Worm (Caenorhabditis elegans) whole organism, midembryonic: Measurements from ENCODE around the gene ZC155.2.

Experiments
- T22C8.4 ChIP-seq: fragments of 200-800 bp; sonication (Bioruptor generic); IDR thresholded peaks from 2 replicates; pipeline ENCODE4 v1.3.6; 2022; ENCODE audit warnings: missing genetic modification characterization, missing compliant biosample characterization
- cog-1 ChIP-seq: sonication (generic microtip); optimal IDR thresholded peaks from 2 replicates; lab custom pipeline; 2016; ENCODE audit warnings: missing genetic modification characterization, missing compliant biosample characterization
- flt-1 ChIP-seq: fragments of 200-800 bp; sonication (Bioruptor generic); IDR thresholded peaks from 2 replicates; pipeline ENCODE4 v1.3.6; 2022; ENCODE audit warnings: missing genetic modification characterization, missing compliant biosample characterization
- klf-2 ChIP-seq: fragments of 200-800 bp; sonication (Bioruptor generic); conservative IDR thresholded peaks from 2 replicates; pipeline ENCODE4 v1.3.6; 2022; ENCODE audit warnings: missing genetic modification reagents, missing genetic modification characterization, missing compliant biosample characterization
- med-1 ChIP-seq: sonication (generic microtip); optimal IDR thresholded peaks from 2 replicates; lab custom pipeline; 2017; ENCODE audit warnings: missing genetic modification characterization, mild to moderate bottlenecking, missing compliant biosample characterization, antibody characterized with exemption, missing genetic modification reagents; ENCODE audit not compliant: insufficient read depth
- ref-1 ChIP-seq: fragments of 200-800 bp; sonication (Bioruptor generic); conservative IDR thresholded peaks from 2 replicates; pipeline ENCODE4 v1.3.6; 2022; ENCODE audit warnings: missing genetic modification reagents, missing genetic modification characterization, missing compliant biosample characterization
- tab-1 ChIP-seq: fragments of 200-800 bp; sonication (Bioruptor generic); IDR thresholded peaks from 2 replicates; pipeline ENCODE4 v1.3.6; 2022; ENCODE audit warnings: missing genetic modification characterization, missing compliant biosample characterization
- ztf-23 ChIP-seq: fragments of 200-800 bp; sonication (Bioruptor generic); IDR thresholded peaks from 2 replicates; pipeline ENCODE4 v1.3.6; 2022; ENCODE audit warnings: missing genetic modification reagents, missing genetic modification characterization, missing compliant biosample characterization
- ztf-29 ChIP-seq: fragments of 200-800 bp; sonication (Bioruptor generic); IDR thresholded peaks from 2 replicates; pipeline ENCODE4 v1.3.6; 2022; ENCODE audit warnings: missing genetic modification reagents, missing genetic modification characterization, missing compliant biosample characterization

Gene ZC155.2

ce11 chrIII:5183372-5183771 lies 35.4 kb upstream of the ZC155.2 start:
- TF ChIP-seq klf-2 (no peak), T22C8.4 (GFP tag; lab: Robert Waterston, UW) (no peak)

DNA sequence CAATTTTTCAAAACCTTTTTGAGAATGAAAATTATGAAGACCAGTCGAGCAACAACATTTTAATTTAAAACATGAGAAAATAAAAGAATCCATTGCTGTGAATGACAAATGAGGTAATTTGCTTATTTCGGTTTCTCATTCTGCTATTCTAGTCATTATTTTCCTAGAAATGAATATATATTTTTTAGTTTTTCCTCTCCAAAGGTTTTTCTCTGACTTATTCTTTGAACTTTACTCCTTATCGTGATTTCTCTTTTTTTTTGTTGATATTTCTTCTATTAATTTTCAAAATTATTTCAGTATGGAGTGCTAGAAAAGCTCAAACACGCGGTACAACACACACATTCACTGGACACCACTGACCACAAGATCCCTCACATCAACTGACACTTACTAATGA lies 33.2 kb upstream of the ZC155.2 start, which contains the start of gene pup-2:
Gene pup-2 (plus strand): TSS at position 301 of the 400 bp plus-strand sequence.
- TF ChIP-seq klf-2 (no peak), ztf-29 (GFP tag; lab: Robert Waterston, UW) (no peak), cog-1 (no peak), ref-1 (no peak), T22C8.4 (GFP tag; lab: Robert Waterston, UW) (no peak), med-1 (no peak), tab-1 (GFP tag; lab: Robert Waterston, UW) (no peak), flt-1 (GFP tag; lab: Robert Waterston, UW) (no peak), ztf-23 (no peak)

ce11 chrIII:5188426-5188825 lies 30.4 kb upstream of the ZC155.2 start, which contains the start of gene K10D2.8:
K10D2.8 (plus strand) TSS chrIII:5188726.
- no peak for TF ChIP-seq flt-1 (GFP tag; lab: Robert Waterston, UW)
- TF ChIP-seq ref-1: no peak
- TF ChIP-seq ztf-23: no peak
- TF ChIP-seq cog-1: no peak
- no peak for TF ChIP-seq ztf-29 (GFP tag; lab: Robert Waterston, UW)
- TF ChIP-seq med-1: no peak
- no peak for TF ChIP-seq T22C8.4 (GFP tag; lab: Robert Waterston, UW)
- TF ChIP-seq klf-2: no peak
- TF ChIP-seq tab-1 (GFP tag; lab: Robert Waterston, UW): no peak

DNA sequence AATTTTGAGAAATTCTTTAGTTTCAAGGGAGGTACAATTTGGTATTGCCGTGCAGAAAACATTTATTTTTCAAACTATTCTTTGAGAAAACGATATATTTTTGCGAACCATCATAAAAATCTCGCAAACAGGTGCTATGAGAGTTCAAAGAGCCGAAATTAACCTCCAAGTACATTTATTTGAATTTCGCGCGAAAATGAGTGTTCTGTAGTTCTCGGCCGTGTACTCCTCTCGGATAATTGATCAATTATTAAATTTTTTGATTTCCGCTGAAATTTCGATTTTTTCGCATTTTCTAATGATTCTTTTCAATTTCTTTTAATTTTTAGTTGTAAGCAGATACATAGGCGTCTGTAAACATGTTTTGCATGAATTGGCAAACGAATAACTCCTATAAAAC lies 28.6 kb upstream of the ZC155.2 start:
- TF ChIP-seq flt-1 (GFP tag; lab: Robert Waterston, UW): peak; percentile 37; the same call in 1 of the 2 replicates
- TF ChIP-seq ztf-23: no peak
- no peak for TF ChIP-seq tab-1 (GFP tag; lab: Robert Waterston, UW)
- no peak for TF ChIP-seq ref-1

DNA sequence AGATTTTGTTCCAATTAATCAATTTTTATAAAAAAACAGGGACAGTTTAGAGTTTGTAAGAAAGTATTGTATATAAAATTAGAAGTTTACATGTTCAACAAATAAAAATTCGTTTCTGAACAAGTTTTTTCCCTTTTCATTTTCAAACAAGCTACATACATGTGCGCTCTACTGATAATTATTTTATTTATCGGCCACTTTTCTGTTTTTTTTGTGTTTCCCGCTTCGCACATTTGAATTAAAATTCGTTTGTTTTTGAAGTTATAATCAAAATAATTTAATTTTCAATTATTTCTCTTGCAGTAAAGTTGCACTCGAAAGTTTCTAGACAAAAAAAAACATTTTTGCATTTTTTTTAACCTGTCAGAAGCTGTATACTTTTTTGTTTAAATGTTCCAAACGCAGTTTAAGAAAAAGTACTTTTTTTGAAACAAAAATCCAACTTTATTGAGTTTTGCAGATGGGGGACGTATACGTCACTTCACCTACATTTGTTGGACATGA lies 28.1 kb upstream of the ZC155.2 start, which contains the start of gene hira-1:
Gene hira-1 (plus strand): TSS at position 454 of the 504 bp plus-strand sequence.
- no peak for TF ChIP-seq ref-1
- no peak for TF ChIP-seq cog-1
- TF ChIP-seq T22C8.4 (GFP tag; lab: Robert Waterston, UW): no peak
- TF ChIP-seq klf-2: no peak
- TF ChIP-seq tab-1 (GFP tag; lab: Robert Waterston, UW): no peak
- no peak for TF ChIP-seq ztf-29 (GFP tag; lab: Robert Waterston, UW)
- no peak for TF ChIP-seq med-1
- no peak for TF ChIP-seq flt-1 (GFP tag; lab: Robert Waterston, UW)
- TF ChIP-seq ztf-23: no peak

DNA sequence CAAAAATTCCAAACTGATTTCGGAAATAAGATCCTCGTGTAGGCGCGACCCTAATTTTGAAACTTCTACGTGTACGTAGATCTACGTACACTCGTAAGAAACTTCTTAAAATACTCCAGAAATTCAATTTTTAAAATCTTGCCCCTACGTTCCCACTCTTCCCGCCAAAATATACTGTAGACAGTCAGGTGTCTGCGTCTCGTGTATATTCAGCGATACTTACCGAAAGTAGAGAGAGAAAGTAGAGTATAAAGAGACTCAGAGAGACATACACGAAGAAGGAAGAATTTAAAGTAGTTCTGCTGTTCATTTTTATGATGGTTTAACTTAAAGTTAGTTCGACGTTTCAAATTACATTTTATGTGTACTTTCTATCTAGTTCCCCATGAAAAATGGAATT lies 25.5 kb upstream of the ZC155.2 start:
- TF ChIP-seq ztf-23: no peak
- TF ChIP-seq med-1: no peak
- no peak for TF ChIP-seq klf-2
- TF ChIP-seq flt-1 (GFP tag; lab: Robert Waterston, UW): no peak
- no peak for TF ChIP-seq T22C8.4 (GFP tag; lab: Robert Waterston, UW)

DNA sequence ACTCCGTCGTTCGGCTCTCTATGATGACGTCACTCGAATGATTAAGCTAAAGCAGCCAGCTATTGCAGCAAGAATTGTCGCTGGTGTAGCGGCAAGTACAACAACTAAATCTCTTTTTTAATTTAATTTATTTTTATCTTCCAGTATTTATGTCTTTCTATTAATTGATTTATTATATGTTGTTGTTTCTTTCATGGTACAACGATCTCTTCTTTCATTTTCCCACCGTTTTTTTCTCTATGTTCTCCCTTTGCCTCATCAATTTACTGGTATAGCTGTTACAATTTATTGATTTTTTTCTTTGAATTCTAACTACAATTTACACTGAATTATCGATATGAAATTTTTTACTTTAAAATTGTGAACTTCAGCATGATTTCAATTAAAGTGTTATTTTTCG lies 23.1 kb upstream of the ZC155.2 start, which contains the start of gene moc-6:
Gene moc-6 (plus strand): TSS at position 301 of the 400 bp plus-strand sequence.
- TF ChIP-seq ztf-23 (no peak), ref-1 (no peak), T22C8.4 (GFP tag; lab: Robert Waterston, UW) (0 out of 2 replicates have a peak, but pooled peaks have one; percentile 23), klf-2 (no peak)

- TF ChIP-seq cog-1 (no peak), ztf-23 (no peak), flt-1 (GFP tag; lab: Robert Waterston, UW) (no peak), med-1 (no peak), ref-1 (no peak), ztf-29 (GFP tag; lab: Robert Waterston, UW) (no peak), tab-1 (GFP tag; lab: Robert Waterston, UW) (no peak), klf-2 (no peak), T22C8.4 (GFP tag; lab: Robert Waterston, UW) (no peak)
These were observed 22.3 kb upstream of the ZC155.2 start for ce11 chrIII:5196298-5197045.

DNA sequence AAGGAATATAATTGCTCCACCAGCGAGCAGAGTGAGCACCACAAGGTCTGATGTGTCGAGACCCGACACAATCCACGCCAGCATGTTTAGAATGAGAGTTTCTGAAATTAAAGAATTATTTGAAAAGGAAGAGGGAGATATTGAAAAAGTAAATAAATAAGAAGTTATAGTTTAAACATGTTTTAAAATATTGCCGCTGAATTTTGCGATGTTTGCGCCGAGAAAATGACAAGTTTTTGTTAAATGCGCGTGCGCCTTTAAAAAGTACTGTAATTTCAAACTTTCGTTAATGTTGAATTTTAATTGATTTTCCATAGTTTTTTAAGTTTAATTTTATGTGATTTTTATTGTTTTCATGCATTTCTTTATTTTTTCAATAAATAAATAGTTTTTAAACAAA lies 19.2 kb upstream of the ZC155.2 start, which contains the start of gene emb-8:
Gene emb-8 (minus strand): TSS at position 101 of the 400 bp plus-strand sequence.
- TF ChIP-seq T22C8.4 (GFP tag; lab: Robert Waterston, UW) (no peak), cog-1 (no peak), ztf-23 (no peak), tab-1 (GFP tag; lab: Robert Waterston, UW) (no peak), ref-1 (no peak), flt-1 (GFP tag; lab: Robert Waterston, UW) (no peak), med-1 (no peak), ztf-29 (GFP tag; lab: Robert Waterston, UW) (no peak), klf-2 (no peak)

DNA sequence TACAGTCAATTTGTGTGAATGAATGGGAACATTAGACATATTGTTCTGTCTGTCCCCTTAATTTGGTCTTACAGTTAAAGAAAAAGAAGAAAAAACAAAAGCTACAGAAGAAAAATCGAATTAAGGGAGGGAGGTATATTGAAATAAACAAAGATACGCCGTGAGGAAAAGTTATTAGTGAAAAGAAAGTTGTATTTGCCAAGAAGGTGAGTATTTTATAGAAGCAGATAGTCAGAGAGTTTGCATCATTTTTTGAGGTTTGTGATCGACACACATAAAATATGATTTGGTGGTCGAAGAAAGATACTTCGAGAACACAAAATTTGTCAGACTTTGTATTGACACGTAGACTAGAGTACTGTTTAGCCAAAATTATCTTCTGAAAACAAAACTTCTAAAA lies 18.4 kb upstream of the ZC155.2 start:
- TF ChIP-seq cog-1 (no peak), ztf-23 (no peak), ref-1 (no peak), flt-1 (GFP tag; lab: Robert Waterston, UW) (no peak), klf-2 (no peak), ztf-29 (GFP tag; lab: Robert Waterston, UW) (no peak), T22C8.4 (GFP tag; lab: Robert Waterston, UW) (no peak), med-1 (no peak), tab-1 (GFP tag; lab: Robert Waterston, UW) (no peak)

DNA sequence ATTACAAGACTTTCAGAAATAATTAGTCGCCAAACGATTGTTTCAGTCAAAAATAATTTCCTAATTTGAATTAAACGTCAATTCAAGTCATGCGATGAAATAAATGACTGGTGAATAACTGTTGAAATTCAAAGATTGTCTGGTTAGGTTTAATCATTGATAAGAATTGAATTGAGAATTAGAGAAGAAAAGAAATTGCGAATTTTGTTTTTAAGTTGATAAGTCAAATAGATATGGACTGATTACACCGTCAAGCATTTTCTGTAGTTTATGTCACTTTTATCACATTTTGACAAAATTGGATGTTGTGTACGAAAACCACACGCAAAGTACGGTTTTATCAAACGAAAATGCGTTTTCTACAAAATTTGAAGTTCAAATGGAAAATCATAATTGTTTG lies 17.5 kb upstream of the ZC155.2 start:
- no peak for TF ChIP-seq T22C8.4 (GFP tag; lab: Robert Waterston, UW)
- TF ChIP-seq ref-1: no peak
- TF ChIP-seq ztf-23: no peak
- TF ChIP-seq cog-1: no peak
- TF ChIP-seq ztf-29 (GFP tag; lab: Robert Waterston, UW): no peak
- TF ChIP-seq flt-1 (GFP tag; lab: Robert Waterston, UW): no peak
- TF ChIP-seq tab-1 (GFP tag; lab: Robert Waterston, UW): no peak
- no peak for TF ChIP-seq klf-2
- no peak for TF ChIP-seq med-1
